Fruit fly (Drosophila melanogaster) whole organism, embryonic: Measurements from ENCODE around the gene spdo.

Source experiments
- Antp ChIP-seq: fragments of 200-800 bp; sonication (Bioruptor generic); optimal IDR thresholded peaks from 3 replicates; lab custom pipeline; 2016; ENCODE audit warnings: missing biosample characterization, missing genetic modification characterization
- Bteb2 ChIP-seq: fragments of 200-800 bp; sonication (Bioruptor generic); optimal IDR thresholded peaks from 2 replicates; lab custom pipeline; 2016; ENCODE audit warnings: missing biosample characterization, missing genetic modification characterization
- CG12155 ChIP-seq: fragments of 200-800 bp; sonication (Bioruptor generic); optimal IDR thresholded peaks from 3 replicates; lab custom pipeline; 2016; ENCODE audit warnings: missing biosample characterization, missing genetic modification characterization
- CG12219 ChIP-seq: fragments of 200-800 bp; sonication (Bioruptor generic); optimal IDR thresholded peaks from 3 replicates; lab custom pipeline; 2018; ENCODE audit warnings: missing biosample characterization, mild to moderate bottlenecking, missing genetic modification characterization
- CG12744 ChIP-seq: fragments of 200-800 bp; sonication (Bioruptor generic); optimal IDR thresholded peaks from 2 replicates; lab custom pipeline; 2016; ENCODE audit warnings: missing biosample characterization, missing genetic modification characterization
- CG17328 ChIP-seq: fragments of 200-800 bp; sonication (Bioruptor generic); IDR thresholded peaks from 2 replicates; pipeline ENCODE4 v1.3.6; 2022; ENCODE audit warnings: missing biosample characterization, missing genetic modification characterization
- CG18764 ChIP-seq: fragments of 200-800 bp; sonication (Bioruptor generic); optimal IDR thresholded peaks from 3 replicates; lab custom pipeline; 2016; ENCODE audit warnings: missing biosample characterization, missing genetic modification characterization
- CG2116 ChIP-seq: fragments of 200-800 bp; sonication (Bioruptor generic); optimal IDR thresholded peaks from 3 replicates; lab custom pipeline; 2018; ENCODE audit warnings: missing biosample characterization, mild to moderate bottlenecking, missing genetic modification characterization
- CG31224 ChIP-seq: fragments of 200-800 bp; sonication (Bioruptor generic); IDR thresholded peaks from 2 replicates; pipeline ENCODE4 v1.3.6; 2022; ENCODE audit warnings: missing biosample characterization, missing genetic modification characterization
- CG31441 ChIP-seq: fragments of 200-800 bp; sonication (Bioruptor generic); IDR thresholded peaks from 2 replicates; pipeline ENCODE4 v1.3.6; 2022; ENCODE audit warnings: missing biosample characterization, missing genetic modification characterization
- CG42726 ChIP-seq: fragments of 200-800 bp; sonication (Bioruptor generic); IDR thresholded peaks from 2 replicates; pipeline ENCODE4 v1.3.6; 2022; ENCODE audit warnings: missing biosample characterization, missing genetic modification characterization; ENCODE audit not compliant: partially characterized antibody
- CG4617 ChIP-seq: fragments of 200-800 bp; sonication (Bioruptor generic); optimal IDR thresholded peaks from 3 replicates; lab custom pipeline; 2016; ENCODE audit warnings: missing biosample characterization, missing genetic modification characterization, borderline replicate concordance
- CG4854 ChIP-seq: fragments of 200-800 bp; sonication (Bioruptor generic); optimal IDR thresholded peaks from 2 replicates; lab custom pipeline; 2016; ENCODE audit warnings: missing biosample characterization, missing genetic modification characterization, inconsistent platforms
- CG5245 ChIP-seq: fragments of 200-800 bp; sonication (Bioruptor generic); optimal IDR thresholded peaks from 3 replicates; lab custom pipeline; 2016; ENCODE audit warnings: missing biosample characterization, missing genetic modification characterization
- CG6813 ChIP-seq: fragments of 200-800 bp; sonication (Bioruptor generic); optimal IDR thresholded peaks from 2 replicates; lab custom pipeline; 2017; ENCODE audit warnings: missing biosample characterization, missing genetic modification characterization, mild to moderate bottlenecking, moderate library complexity, missing genetic modification reagents
- CG8290 ChIP-seq, 3 experiments: fragments of 200-800 bp; sonication (Bioruptor generic); optimal IDR thresholded peaks; 2 replicates each; lab custom pipeline; 2016 to 2019; ENCODE audit warnings: missing biosample characterization in 3 of 3, missing genetic modification characterization in 3 of 3, mild to moderate bottlenecking in 2 of 3, moderate library complexity in 1 of 3
- CG8388 ChIP-seq: fragments of 200-800 bp; sonication (Bioruptor generic); optimal IDR thresholded peaks from 2 replicates; lab custom pipeline; 2019; ENCODE audit warnings: missing biosample characterization, mild to moderate bottlenecking, missing genetic modification characterization, moderate library complexity
- Chrac-16 ChIP-seq: fragments of 200-800 bp; sonication (Bioruptor generic); optimal IDR thresholded peaks from 3 replicates; lab custom pipeline; 2016; ENCODE audit warnings: missing biosample characterization, missing genetic modification characterization
- D19A ChIP-seq: fragments of 200-800 bp; optimal IDR thresholded peaks from 3 replicates; lab custom pipeline; 2019; ENCODE audit warnings: missing biosample characterization, mild to moderate bottlenecking, missing genetic modification characterization, moderate library complexity
- Dip2 ChIP-seq: fragments of 200-800 bp; sonication (Bioruptor generic); IDR thresholded peaks from 2 replicates; pipeline ENCODE4 v1.3.6; 2022; ENCODE audit warnings: missing biosample characterization, missing genetic modification characterization
- Dll ChIP-seq: fragments of 200-800 bp; sonication (Bioruptor generic); IDR thresholded peaks from 4 replicates; pipeline ENCODE4 v1.3.6; 2022; ENCODE audit warnings: missing biosample characterization, missing genetic modification characterization; ENCODE audit not compliant: partially characterized antibody
- Dp ChIP-seq: fragments of 200-800 bp; sonication (Bioruptor generic); optimal IDR thresholded peaks from 2 replicates; lab custom pipeline; 2018; ENCODE audit warnings: missing biosample characterization, mild to moderate bottlenecking, missing genetic modification characterization, moderate library complexity
- H15 ChIP-seq: fragments of 200-800 bp; sonication (Bioruptor generic); IDR thresholded peaks from 3 replicates; pipeline ENCODE4 v1.3.6; 2022; ENCODE audit warnings: missing biosample characterization, missing genetic modification characterization
- HmgD ChIP-seq: fragments of 200-800 bp; sonication (Bioruptor generic); optimal IDR thresholded peaks from 3 replicates; lab custom pipeline; 2016; ENCODE audit warnings: missing biosample characterization, missing genetic modification characterization
- MBD-R2 ChIP-seq: fragments of 200-800 bp; sonication (Bioruptor generic); IDR thresholded peaks from 2 replicates; pipeline ENCODE4 v1.3.6; 2022; ENCODE audit warnings: missing biosample characterization, missing genetic modification characterization
- MESR4 ChIP-seq: fragments of 200-800 bp; sonication (Bioruptor generic); optimal IDR thresholded peaks from 2 replicates; lab custom pipeline; 2018; ENCODE audit warnings: missing biosample characterization, mild to moderate bottlenecking, missing genetic modification characterization, moderate library complexity
- Nf-YA ChIP-seq: fragments of 200-800 bp; sonication (Bioruptor generic); IDR thresholded peaks from 2 replicates; pipeline ENCODE4 v1.3.6; 2022; ENCODE audit warnings: missing biosample characterization, missing genetic modification characterization
- Poxn ChIP-seq: fragments of 200-800 bp; sonication (Bioruptor generic); IDR thresholded peaks from 2 replicates; pipeline ENCODE4 v1.3.6; 2022; ENCODE audit warnings: missing biosample characterization, missing genetic modification characterization
- Tbp ChIP-seq: fragments of >200 bp; optimal IDR thresholded peaks from 2 replicates; lab custom pipeline; 2018; ENCODE audit warnings: missing biosample characterization, missing genetic modification characterization
- Vsx1 ChIP-seq: fragments of 200-800 bp; sonication (Bioruptor generic); optimal IDR thresholded peaks from 2 replicates; lab custom pipeline; 2017; ENCODE audit warnings: missing biosample characterization, mild to moderate bottlenecking, missing genetic modification characterization, missing genetic modification reagents
- YL-1 ChIP-seq: fragments of 200-800 bp; sonication (Bioruptor generic); optimal IDR thresholded peaks from 3 replicates; lab custom pipeline; 2017; ENCODE audit warnings: missing biosample characterization, mild to moderate bottlenecking, missing genetic modification characterization
- ato ChIP-seq: fragments of 200-800 bp; sonication (Bioruptor generic); IDR thresholded peaks from 2 replicates; pipeline ENCODE4 v1.3.6; 2022; ENCODE audit warnings: missing biosample characterization, missing genetic modification characterization; ENCODE audit not compliant: partially characterized antibody
- cg ChIP-seq: fragments of 200-800 bp; sonication (Bioruptor generic); optimal IDR thresholded peaks from 3 replicates; lab custom pipeline; 2019; ENCODE audit warnings: missing biosample characterization, mild to moderate bottlenecking, missing genetic modification characterization, moderate library complexity
- chinmo ChIP-seq: fragments of 200-800 bp; sonication (Bioruptor generic); IDR thresholded peaks from 4 replicates; pipeline ENCODE4 v1.3.6; 2022; ENCODE audit warnings: missing biosample characterization, missing genetic modification characterization; ENCODE audit not compliant: partially characterized antibody
- ems ChIP-seq: fragments of 200-800 bp; sonication (Bioruptor generic); optimal IDR thresholded peaks from 3 replicates; lab custom pipeline; 2016; ENCODE audit warnings: missing biosample characterization, missing genetic modification characterization
- gcm2 ChIP-seq: fragments of 200-800 bp; sonication (Bioruptor generic); optimal IDR thresholded peaks from 2 replicates; lab custom pipeline; 2016; ENCODE audit warnings: missing biosample characterization, missing genetic modification characterization
- gem ChIP-seq: fragments of 200-800 bp; sonication (Bioruptor generic); optimal IDR thresholded peaks from 2 replicates; lab custom pipeline; 2019; ENCODE audit warnings: missing biosample characterization, mild to moderate bottlenecking, missing genetic modification characterization, moderate library complexity
- grn ChIP-seq: fragments of 200-800 bp; sonication (Bioruptor generic); optimal IDR thresholded peaks from 3 replicates; lab custom pipeline; 2017; ENCODE audit warnings: missing biosample characterization, missing genetic modification characterization
- ken ChIP-seq: fragments of 200-800 bp; sonication (Bioruptor generic); IDR thresholded peaks from 3 replicates; pipeline ENCODE4 v1.3.6; 2022; ENCODE audit warnings: missing biosample characterization, missing genetic modification characterization
- klu ChIP-seq: fragments of 200-800 bp; sonication (Bioruptor generic); IDR thresholded peaks from 2 replicates; pipeline ENCODE4 v1.3.6; 2022; ENCODE audit warnings: missing biosample characterization, missing genetic modification characterization
- lilli ChIP-seq: fragments of 200-800 bp; sonication (Bioruptor generic); optimal IDR thresholded peaks from 3 replicates; lab custom pipeline; 2016; ENCODE audit warnings: missing biosample characterization, missing genetic modification characterization
- maf-S ChIP-seq: fragments of 200-800 bp; sonication (Bioruptor generic); optimal IDR thresholded peaks from 2 replicates; lab custom pipeline; 2016; ENCODE audit warnings: missing biosample characterization, missing genetic modification characterization
- pzg ChIP-seq: fragments of 200-800 bp; sonication (Bioruptor generic); optimal IDR thresholded peaks from 3 replicates; lab custom pipeline; 2018; ENCODE audit warnings: missing biosample characterization, mild to moderate bottlenecking, missing genetic modification characterization, moderate library complexity
- run ChIP-seq: fragments of 200-800 bp; sonication (Bioruptor generic); optimal IDR thresholded peaks from 3 replicates; lab custom pipeline; 2018; ENCODE audit warnings: missing biosample characterization, mild to moderate bottlenecking, missing genetic modification characterization
- shn ChIP-seq: fragments of 200-800 bp; sonication (Bioruptor generic); optimal IDR thresholded peaks from 3 replicates; lab custom pipeline; 2016; ENCODE audit warnings: missing biosample characterization, missing genetic modification characterization
- sim ChIP-seq: fragments of 200-800 bp; sonication (Bioruptor generic); IDR thresholded peaks from 2 replicates; pipeline ENCODE4 v1.3.6; 2022; ENCODE audit warnings: missing biosample characterization, missing genetic modification characterization
- stwl ChIP-seq: fragments of 200-800 bp; sonication (Bioruptor generic); optimal IDR thresholded peaks from 3 replicates; lab custom pipeline; 2018; ENCODE audit warnings: missing biosample characterization, mild to moderate bottlenecking, missing genetic modification characterization, moderate library complexity
- tll ChIP-seq, 2 experiments: fragments of 200-800 bp in 1 of 2; fragments of >200 bp in 1 of 2; sonication (Bioruptor generic) in 1 of 2; optimal IDR thresholded peaks; 2 replicates each; lab custom pipeline; 2017 to 2019; ENCODE audit warnings: missing biosample characterization in 2 of 2, missing genetic modification characterization in 2 of 2, mild to moderate bottlenecking in 1 of 2, moderate library complexity in 1 of 2
- wor ChIP-seq: fragments of 200-800 bp; sonication (Bioruptor generic); IDR thresholded peaks from 2 replicates; pipeline ENCODE4 v1.3.6; 2022; ENCODE audit warnings: missing biosample characterization, missing genetic modification characterization

spdo gene

dm6 chr3R:30459066-30459935 lies 17.2 kb upstream of the spdo start, which contains the start of the genes CG2224 and CDase (continued):
- no peak for TF ChIP-seq grn (GFP tag; lab: Kevin White, UChicago)
- TF ChIP-seq CG12155, result no peak
- TF ChIP-seq pzg (GFP tag; lab: Kevin White, UChicago), result peak; percentile 75
- TF ChIP-seq CG12219 (GFP tag; lab: Kevin White, UChicago), result no peak
- no peak for TF ChIP-seq Chrac-16 (GFP tag; lab: Kevin White, UChicago)
- TF ChIP-seq CG18764, result no peak
- TF ChIP-seq lilli, result no peak
- no peak for TF ChIP-seq CG17328
- no peak for TF ChIP-seq CG31224 (GFP tag; lab: Robert Waterston, UW)
- TF ChIP-seq Bteb2, result no peak
- no peak for TF ChIP-seq Dip2 (GFP tag; lab: Robert Waterston, UW)
- peak; percentile 16 for TF ChIP-seq CG4617 (GFP tag; lab: Kevin White, UChicago)
- no peak for TF ChIP-seq wor (GFP tag; lab: Robert Waterston, UW)
- no peak for TF ChIP-seq maf-S
- peak; percentile 56 for TF ChIP-seq MESR4 (GFP tag; lab: Kevin White, UChicago)
- no peak for TF ChIP-seq CG6813 (GFP tag; lab: Kevin White, UChicago)
- TF ChIP-seq cg, result no peak
- TF ChIP-seq D19A, result no peak
- 0 out of 2 replicates have a peak, but pooled peaks have one; percentile 14 for TF ChIP-seq klu
- no peak for TF ChIP-seq tll (GFP tag; optimal IDR thresholded peaks at IDR 0.05; lab: Kevin White, UChicago)
- TF ChIP-seq Dll, result peak; percentile 91
- no peak for TF ChIP-seq Poxn (GFP tag; lab: Robert Waterston, UW)
- no peak for TF ChIP-seq CG8388 (GFP tag; lab: Kevin White, UChicago)
- no peak for TF ChIP-seq CG5245
- TF ChIP-seq ato (GFP tag; lab: Robert Waterston, UW), result peak; percentile 95
- peak; percentile 89 for TF ChIP-seq MBD-R2 (GFP tag; lab: Robert Waterston, UW)
- no peak for TF ChIP-seq CG4854
- TF ChIP-seq CG42726 (GFP tag; lab: Robert Waterston, UW), result peak; percentile 59; the same call in 1 of the 2 replicates
- TF ChIP-seq ems (GFP tag; lab: Kevin White, UChicago), result no peak
- TF ChIP-seq CG31441 (GFP tag; lab: Robert Waterston, UW), result no peak
- no peak for TF ChIP-seq ken (GFP tag; lab: Robert Waterston, UW)
- peak; percentile 96 for TF ChIP-seq chinmo
- TF ChIP-seq YL-1, result no peak
- no peak for TF ChIP-seq gem (tag; lab: Kevin White, UChicago)
- TF ChIP-seq sim (GFP tag; lab: Robert Waterston, UW), result no peak
- peak; percentile 47 for TF ChIP-seq stwl (tag; lab: Kevin White, UChicago)
- TF ChIP-seq Dp (GFP tag; lab: Kevin White, UChicago), result peak; percentile 74
- no peak for TF ChIP-seq HmgD (GFP tag; lab: Kevin White, UChicago)
- TF ChIP-seq CG2116 (GFP tag; lab: Kevin White, UChicago), result peak; percentile 74
- peak; percentile 5 for TF ChIP-seq Vsx1 (GFP tag; lab: Kevin White, UChicago)
- no peak for TF ChIP-seq gcm2 (GFP tag; lab: Kevin White, UChicago)
- TF ChIP-seq shn (GFP tag; lab: Kevin White, UChicago), result no peak
- TF ChIP-seq Nf-YA (GFP tag; lab: Robert Waterston, UW), result no peak
- TF ChIP-seq CG12744, result no peak
- TF ChIP-seq Antp (GFP tag; lab: Kevin White, UChicago), result no peak
- no peak for TF ChIP-seq CG8290 (GFP tag; optimal IDR thresholded peaks at IDR 0.05; lab: Kevin White, UChicago)
- peak in 1 of 2 experiments; percentile 48 for TF ChIP-seq CG8290 (tag; optimal IDR thresholded peaks at IDR 0.05; lab: Kevin White, UChicago)
- no peak for TF ChIP-seq run (tag; lab: Kevin White, UChicago)
- no peak for TF ChIP-seq H15 (GFP tag; lab: Robert Waterston, UW)
- TF ChIP-seq Tbp (GFP tag; lab: Kevin White, UChicago), result no peak
